Worm (Caenorhabditis elegans): ENCODE measurements around the gene F53F1.2.

The F53F1.2 gene

ce11 chrV:13411225-13411991, 4.8 kb downstream of the F53F1.2 start:
- TF ChIP-seq ama-1 (optimal IDR thresholded peaks at IDR 0.05) (no peak), ama-1 (GFP tag; optimal IDR thresholded peaks at IDR 0.05) (no peak), zfh-2 (GFP tag; conservative IDR thresholded peaks at IDR 0.05) (peak; percentile 91), lin-40 (tag; optimal IDR thresholded peaks at IDR 0.05) (no peak), egrh-3 (GFP tag; IDR thresholded peaks at IDR 0.05) (peak; percentile 87), madf-3 (GFP tag; IDR thresholded peaks at IDR 0.05) (no peak), F33H1.4 (GFP tag; IDR thresholded peaks at IDR 0.05) (no peak), K11D2.4 (GFP tag; IDR thresholded peaks at IDR 0.05) (no peak)

DNA sequence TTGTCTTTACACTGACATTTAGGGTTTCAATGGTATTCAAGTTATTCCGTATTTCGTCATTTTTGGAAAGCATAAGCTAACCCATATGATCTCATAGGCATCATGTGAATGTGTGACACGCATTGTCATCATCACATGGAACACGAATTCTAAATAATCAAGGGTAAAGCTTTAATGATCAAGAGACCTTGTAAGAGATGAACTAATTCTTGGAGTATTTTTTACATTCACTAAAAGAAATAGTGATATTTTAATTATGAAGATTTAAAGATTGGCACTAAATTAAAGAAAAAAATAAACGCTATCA, 5.3 kb downstream of the F53F1.2 start:
- TF ChIP-seq mes-4 (tag; optimal IDR thresholded peaks at IDR 0.05) (no peak), lsy-27 (tag; optimal IDR thresholded peaks at IDR 0.05; ENCODE audit: borderline replicate concordance, insufficient read depth) (no peak), B0261.1 (tag; optimal IDR thresholded peaks at IDR 0.05) (no peak), K11D2.4 (GFP tag; IDR thresholded peaks at IDR 0.05) (no peak), repo-1 (tag; optimal IDR thresholded peaks at IDR 0.05) (no peak), ztf-18 (tag; optimal IDR thresholded peaks at IDR 0.05) (no peak), snpc-4 (GFP tag; optimal IDR thresholded peaks at IDR 0.05) (no peak), snpc-4 (tag; optimal IDR thresholded peaks at IDR 0.05) (no peak), nfya-2 (GFP tag; IDR thresholded peaks at IDR 0.05) (no peak), T07F8.4 (tag; optimal IDR thresholded peaks at IDR 0.05) (no peak), ets-4 (GFP tag; optimal IDR thresholded peaks at IDR 0.05) (no peak), ceh-100 (GFP tag; IDR thresholded peaks at IDR 0.05) (no peak)

DNA sequence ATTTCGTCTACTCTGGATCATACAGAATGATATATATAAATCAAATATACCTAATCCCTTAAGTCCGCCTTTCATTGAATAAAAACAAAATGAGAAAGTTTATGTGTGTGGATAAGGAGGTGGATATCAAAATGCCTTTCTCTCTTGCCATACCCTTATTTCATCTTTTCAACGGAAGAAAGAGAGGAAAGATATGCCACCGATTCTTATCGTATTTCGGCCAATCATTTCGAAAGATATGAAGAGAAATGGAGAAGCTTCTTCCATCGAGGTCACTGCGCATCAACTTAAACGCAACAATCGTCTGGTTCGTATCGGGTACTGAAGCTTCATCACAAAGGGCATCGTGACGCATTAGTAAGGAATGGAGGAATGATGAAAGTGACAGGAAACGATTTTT, 6.7 kb downstream of the F53F1.2 start:
- TF ChIP-seq cebp-1 (GFP tag; IDR thresholded peaks at IDR 0.05): no peak
- no peak for TF ChIP-seq cebp-1 (tag; optimal IDR thresholded peaks at IDR 0.05)
- no peak for TF ChIP-seq lir-1 (GFP tag; conservative IDR thresholded peaks at IDR 0.05)
- no peak for TF ChIP-seq ztf-26 (tag; optimal IDR thresholded peaks at IDR 0.05)
- no peak for TF ChIP-seq ZK185.1 (tag; optimal IDR thresholded peaks at IDR 0.05; ENCODE audit: poor library complexity, severe bottlenecking)
- no peak for TF ChIP-seq pha-4 (tag; optimal IDR thresholded peaks at IDR 0.05)
- TF ChIP-seq athp-1 (tag; optimal IDR thresholded peaks at IDR 0.05): no peak
- TF ChIP-seq nhr-90 (tag; optimal IDR thresholded peaks at IDR 0.05): no peak
- no peak for TF ChIP-seq Y53G8AR.9 (GFP tag; conservative IDR thresholded peaks at IDR 0.05)
- no peak for TF ChIP-seq dpff-1 (tag; optimal IDR thresholded peaks at IDR 0.05)
- TF ChIP-seq F49E8.2 (tag; optimal IDR thresholded peaks at IDR 0.05; ENCODE audit: insufficient read depth): no peak
- TF ChIP-seq B0261.1 (tag; optimal IDR thresholded peaks at IDR 0.05): no peak
- TF ChIP-seq unc-62 (GFP tag; optimal IDR thresholded peaks at IDR 0.05): no peak
- no peak for TF ChIP-seq gei-17 (GFP tag; optimal IDR thresholded peaks at IDR 0.05)
- no peak for TF ChIP-seq lsl-1 (GFP tag; optimal IDR thresholded peaks at IDR 0.05)
- TF ChIP-seq hmg-20 (GFP tag; IDR thresholded peaks at IDR 0.05): no peak
- TF ChIP-seq egrh-3 (GFP tag; IDR thresholded peaks at IDR 0.05): no peak

ce11 chrV:13414585-13414984, 8.0 kb downstream of the F53F1.2 start, which contains the start of gene cut-2:
cut-2 (plus strand) TSS chrV:13414949.
- no peak for TF ChIP-seq nhr-90 (tag; optimal IDR thresholded peaks at IDR 0.05)
- no peak for TF ChIP-seq nfyb-1 (GFP tag; IDR thresholded peaks at IDR 0.05)
- no peak for TF ChIP-seq ekl-4 (GFP tag; IDR thresholded peaks at IDR 0.05)
- no peak for TF ChIP-seq F22D6.2 (tag; optimal IDR thresholded peaks at IDR 0.05)
- no peak for TF ChIP-seq K11D2.4 (GFP tag; IDR thresholded peaks at IDR 0.05)
- no peak for TF ChIP-seq B0336.3 (GFP tag; IDR thresholded peaks at IDR 0.05)
- no peak for TF ChIP-seq nhr-27 (tag; optimal IDR thresholded peaks at IDR 0.05)
- no peak for TF ChIP-seq rpc-1 (optimal IDR thresholded peaks at IDR 0.05)
- no peak for TF ChIP-seq rpc-1 (tag; optimal IDR thresholded peaks at IDR 0.05)
- TF ChIP-seq F49E8.2 (tag; optimal IDR thresholded peaks at IDR 0.05; ENCODE audit: insufficient read depth): no peak
- TF ChIP-seq nfya-2 (GFP tag; IDR thresholded peaks at IDR 0.05): no peak
- TF ChIP-seq xnd-1 (tag; optimal IDR thresholded peaks at IDR 0.05): no peak
- no peak for TF ChIP-seq F52B5.7 (tag; optimal IDR thresholded peaks at IDR 0.05)
- TF ChIP-seq F23B12.7 (tag; optimal IDR thresholded peaks at IDR 0.05; ENCODE audit: insufficient read depth): no peak
- TF ChIP-seq bed-2 (GFP tag; IDR thresholded peaks at IDR 0.05): no peak
- no peak for TF ChIP-seq snpc-3.4 (tag; optimal IDR thresholded peaks at IDR 0.05)
